Worm (Caenorhabditis elegans) whole organism, L3 larva: Measurements from ENCODE around the gene set-17.

Experiments
- R02D3.7 ChIP-seq: fragments of 150-350 bp; optimal IDR thresholded peaks from 2 replicates; lab custom pipeline; 2014; ENCODE audit warnings: missing biosample characterization, missing genetic modification characterization
- ama-1 ChIP-seq: fragments of 150-350 bp; optimal IDR thresholded peaks from 2 replicates; lab custom pipeline; 2018
- ceh-16 ChIP-seq: sonication (generic microtip); optimal IDR thresholded peaks from 2 replicates; lab custom pipeline; 2017; ENCODE audit warnings: missing biosample characterization, missing genetic modification characterization
- ceh-82 ChIP-seq: fragments of 150-350 bp; optimal IDR thresholded peaks from 2 replicates; lab custom pipeline; 2014; ENCODE audit warnings: missing biosample characterization, missing genetic modification characterization
- ceh-9 ChIP-seq: sonication (generic microtip); optimal IDR thresholded peaks from 2 replicates; lab custom pipeline; 2018; ENCODE audit warnings: missing biosample characterization, missing genetic modification characterization
- daf-12 ChIP-seq: fragments of 150-350 bp; optimal IDR thresholded peaks from 2 replicates; lab custom pipeline; 2014; ENCODE audit warnings: missing biosample characterization, missing genetic modification reagents, missing genetic modification characterization
- egl-5 ChIP-seq: fragments of 150-350 bp; optimal IDR thresholded peaks from 2 replicates; lab custom pipeline; 2017; ENCODE audit warnings: missing biosample characterization, missing genetic modification reagents, missing genetic modification characterization, inconsistent platforms
- elt-2 ChIP-seq: sonication (generic microtip); optimal IDR thresholded peaks from 2 replicates; lab custom pipeline; 2016; ENCODE audit warnings: missing genetic modification reagents, mild to moderate bottlenecking, missing genetic modification characterization, missing compliant biosample characterization
- elt-3 ChIP-seq, 3 experiments: fragments of 150-350 bp in 1 of 3; sonication (generic microtip) in 2 of 3; optimal IDR thresholded peaks; 2 replicates in 2 of 3; 4 replicates in 1 of 3; lab custom pipeline; 2014 to 2017; ENCODE audit warnings: missing biosample characterization in 3 of 3, missing genetic modification characterization in 3 of 3
- eor-1 ChIP-seq, 2 experiments: fragments of 150-350 bp; optimal IDR thresholded peaks; 2 replicates each; lab custom pipeline; 2014 to 2018; ENCODE audit warnings: missing biosample characterization in 2 of 2, missing genetic modification characterization in 2 of 2
- fkh-10 ChIP-seq: sonication (generic microtip); optimal IDR thresholded peaks from 2 replicates; lab custom pipeline; 2017; ENCODE audit warnings: missing biosample characterization, missing genetic modification reagents, missing genetic modification characterization
- fkh-2 ChIP-seq: fragments of 150-350 bp; optimal IDR thresholded peaks from 2 replicates; lab custom pipeline; 2014; ENCODE audit warnings: missing biosample characterization, missing genetic modification reagents, missing genetic modification characterization
- fos-1 ChIP-seq: fragments of 150-350 bp; optimal IDR thresholded peaks from 2 replicates; lab custom pipeline; 2014; ENCODE audit warnings: missing biosample characterization, missing genetic modification characterization
- hmg-11 ChIP-seq: sonication (generic microtip); optimal IDR thresholded peaks from 2 replicates; lab custom pipeline; 2016; ENCODE audit warnings: missing genetic modification characterization, missing compliant biosample characterization
- jun-1 ChIP-seq: fragments of 150-350 bp; optimal IDR thresholded peaks from 2 replicates; lab custom pipeline; 2014; ENCODE audit warnings: missing biosample characterization, missing genetic modification reagents, missing genetic modification characterization
- lin-15B ChIP-seq: fragments of 150-350 bp; optimal IDR thresholded peaks from 2 replicates; lab custom pipeline; 2014; ENCODE audit warnings: missing biosample characterization, missing genetic modification characterization
- mdl-1 ChIP-seq: fragments of 150-350 bp; optimal IDR thresholded peaks from 2 replicates; lab custom pipeline; 2014; ENCODE audit warnings: missing biosample characterization, missing genetic modification characterization
- mml-1 ChIP-seq: fragments of 150-350 bp; sonication (generic microtip); optimal IDR thresholded peaks from 3 replicates; lab custom pipeline; 2014; ENCODE audit warnings: missing biosample characterization, missing genetic modification characterization
- nfya-1 ChIP-seq: sonication (generic microtip); optimal IDR thresholded peaks from 2 replicates; lab custom pipeline; 2017; ENCODE audit warnings: missing genetic modification characterization, mild to moderate bottlenecking, missing compliant biosample characterization, antibody characterized with exemption, moderate library complexity; ENCODE audit not compliant: insufficient read depth
- nhr-11 ChIP-seq: fragments of 150-350 bp; optimal IDR thresholded peaks from 2 replicates; lab custom pipeline; 2014; ENCODE audit warnings: missing biosample characterization, missing genetic modification characterization
- nhr-12 ChIP-seq: fragments of 150-350 bp; optimal IDR thresholded peaks from 2 replicates; lab custom pipeline; 2014; ENCODE audit warnings: missing biosample characterization, missing genetic modification characterization
- nhr-23 ChIP-seq: fragments of 150-350 bp; optimal IDR thresholded peaks from 2 replicates; lab custom pipeline; 2014; ENCODE audit warnings: missing biosample characterization, missing genetic modification reagents, missing genetic modification characterization
- nhr-237 ChIP-seq: fragments of 150-350 bp; optimal IDR thresholded peaks from 2 replicates; lab custom pipeline; 2014; ENCODE audit warnings: missing biosample characterization, missing genetic modification characterization
- nhr-25 ChIP-seq: sonication (generic microtip); optimal IDR thresholded peaks from 2 replicates; lab custom pipeline; 2017; ENCODE audit warnings: missing biosample characterization, missing genetic modification characterization
- nhr-43 ChIP-seq: sonication (generic microtip); optimal IDR thresholded peaks from 2 replicates; lab custom pipeline; 2016; ENCODE audit warnings: mild to moderate bottlenecking, missing genetic modification characterization, missing compliant biosample characterization; ENCODE audit not compliant: poor library complexity, severe bottlenecking
- nhr-67 ChIP-seq: fragments of 150-350 bp; optimal IDR thresholded peaks from 2 replicates; lab custom pipeline; 2014; ENCODE audit warnings: missing biosample characterization, missing genetic modification characterization
- nhr-76 ChIP-seq: fragments of 150-350 bp; sonication (generic microtip); optimal IDR thresholded peaks from 5 replicates; lab custom pipeline; 2014; ENCODE audit warnings: missing biosample characterization, missing genetic modification characterization
- nhr-77 ChIP-seq: fragments of 150-350 bp; optimal IDR thresholded peaks from 2 replicates; lab custom pipeline; 2014; ENCODE audit warnings: missing biosample characterization, missing genetic modification characterization
- pqm-1 ChIP-seq: fragments of 150-350 bp; optimal IDR thresholded peaks from 2 replicates; lab custom pipeline; 2017; ENCODE audit warnings: missing biosample characterization, missing genetic modification characterization, inconsistent platforms
- skn-1 ChIP-seq: fragments of 150-350 bp; optimal IDR thresholded peaks from 2 replicates; lab custom pipeline; 2014; ENCODE audit warnings: missing biosample characterization, missing genetic modification characterization
- snpc-4 ChIP-seq: fragments of 150-350 bp; optimal IDR thresholded peaks from 2 replicates; lab custom pipeline; 2014; ENCODE audit warnings: missing biosample characterization, missing genetic modification characterization
- unc-39 ChIP-seq: sonication (generic microtip); optimal IDR thresholded peaks from 4 replicates; lab custom pipeline; 2017; ENCODE audit warnings: missing biosample characterization, missing genetic modification characterization
- ztf-11 ChIP-seq: fragments of 150-350 bp; optimal IDR thresholded peaks from 2 replicates; lab custom pipeline; 2014; ENCODE audit warnings: missing biosample characterization, missing genetic modification characterization
- ztf-4 ChIP-seq: fragments of 150-350 bp; optimal IDR thresholded peaks from 2 replicates; lab custom pipeline; 2014; ENCODE audit warnings: missing biosample characterization, missing genetic modification characterization

The set-17 gene

DNA sequence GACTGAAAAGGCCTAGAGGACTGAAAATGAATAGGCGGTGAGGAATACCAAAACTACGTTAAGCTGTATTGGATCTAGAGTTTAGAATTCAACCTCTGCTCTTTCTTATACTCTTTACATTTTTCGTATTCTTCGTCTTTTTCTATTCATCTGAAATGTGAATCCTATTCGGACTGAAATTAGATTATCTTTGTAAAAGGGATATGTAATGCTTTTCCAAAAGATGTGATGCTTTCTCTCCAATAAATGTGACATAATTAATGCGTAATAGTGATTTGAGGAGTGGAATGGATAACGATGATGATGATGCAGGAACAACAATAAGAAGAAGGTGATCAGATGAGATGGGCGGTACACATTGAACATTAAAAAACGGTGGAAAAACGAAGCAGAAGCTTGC lies 8.4 kb upstream of the set-17 start:
- no peak for TF ChIP-seq nfya-1
- no peak for TF ChIP-seq elt-2 (tag; lab: Kevin White, UChicago)
- no peak for TF ChIP-seq snpc-4 (tag; lab: Kevin White, UChicago)
- no peak for TF ChIP-seq ama-1
- no peak for TF ChIP-seq nhr-77 (tag; lab: Kevin White, UChicago)
- no peak for TF ChIP-seq ceh-16
- TF ChIP-seq ceh-82, result no peak
- no peak for TF ChIP-seq ceh-9 (tag; lab: Kevin White, UChicago)
- TF ChIP-seq ztf-4 (tag; lab: Kevin White, UChicago), result no peak
- no peak for TF ChIP-seq nhr-12 (tag; lab: Kevin White, UChicago)
- TF ChIP-seq skn-1, result no peak
- TF ChIP-seq pqm-1, result no peak
- no peak for TF ChIP-seq fkh-2 (tag; lab: Kevin White, UChicago)
- TF ChIP-seq daf-12 (tag; lab: Kevin White, UChicago), result no peak
- no peak for TF ChIP-seq elt-3 (tag; optimal IDR thresholded peaks at IDR 0.05; lab: Kevin White, UChicago)
- TF ChIP-seq nhr-237 (tag; lab: Kevin White, UChicago), result no peak
- no peak for TF ChIP-seq nhr-76 (tag; lab: Kevin White, UChicago)
- no peak for TF ChIP-seq mdl-1 (tag; lab: Kevin White, UChicago)

- no peak for TF ChIP-seq nhr-237 (tag; lab: Kevin White, UChicago)
- TF ChIP-seq pqm-1, result no peak
These were observed 7.1 kb upstream of the set-17 start, which contains the start of gene cutl-15 for ce11 chrII:8947391-8947790. cutl-15 (minus strand) TSS chrII:8947688.

DNA sequence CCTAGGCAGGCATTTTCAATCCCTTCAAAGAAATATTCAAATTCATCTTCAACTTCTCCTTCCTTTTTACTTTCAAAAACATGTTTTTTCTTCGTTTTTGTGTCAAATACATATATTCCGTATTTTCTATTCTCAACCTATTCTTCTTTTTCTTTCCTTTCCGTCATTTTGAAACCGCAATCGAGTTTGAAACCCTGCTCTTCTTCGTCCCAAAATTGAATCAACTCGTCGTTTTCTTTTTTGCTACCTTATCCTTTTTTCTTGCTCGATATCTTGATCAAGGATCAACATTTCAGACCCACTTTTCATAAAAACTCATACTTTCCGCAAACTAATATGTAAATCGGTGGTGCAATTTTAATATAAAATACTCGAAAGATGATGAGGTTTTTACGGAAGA lies 4.9 kb upstream of the set-17 start:
- TF ChIP-seq fkh-10 (GFP tag; lab: Kevin White, UChicago), result peak; percentile 68
- no peak for TF ChIP-seq ztf-11 (tag; lab: Kevin White, UChicago)
- TF ChIP-seq, all 47 proteins: peak for 1

ce11 chrII:8938907-8939622 lies 1.2 kb downstream of the set-17 start:
- no peak for TF ChIP-seq nhr-23 (tag; lab: Kevin White, UChicago)
- no peak for TF ChIP-seq daf-12 (tag; lab: Kevin White, UChicago)
- TF ChIP-seq R02D3.7, result no peak
- no peak for TF ChIP-seq nhr-25
- no peak for TF ChIP-seq skn-1
- no peak for TF ChIP-seq ceh-16
- TF ChIP-seq fkh-10 (GFP tag; lab: Kevin White, UChicago), result no peak
- no peak for TF ChIP-seq hmg-11 (tag; lab: Kevin White, UChicago)
- no peak for TF ChIP-seq ama-1
- TF ChIP-seq ceh-82, result no peak
- no peak for TF ChIP-seq unc-39 (tag; lab: Kevin White, UChicago)
- TF ChIP-seq ztf-11 (tag; lab: Kevin White, UChicago), result no peak
- no peak for TF ChIP-seq nhr-43 (tag; lab: Kevin White, UChicago)
- TF ChIP-seq nhr-237 (tag; lab: Kevin White, UChicago), result no peak

DNA sequence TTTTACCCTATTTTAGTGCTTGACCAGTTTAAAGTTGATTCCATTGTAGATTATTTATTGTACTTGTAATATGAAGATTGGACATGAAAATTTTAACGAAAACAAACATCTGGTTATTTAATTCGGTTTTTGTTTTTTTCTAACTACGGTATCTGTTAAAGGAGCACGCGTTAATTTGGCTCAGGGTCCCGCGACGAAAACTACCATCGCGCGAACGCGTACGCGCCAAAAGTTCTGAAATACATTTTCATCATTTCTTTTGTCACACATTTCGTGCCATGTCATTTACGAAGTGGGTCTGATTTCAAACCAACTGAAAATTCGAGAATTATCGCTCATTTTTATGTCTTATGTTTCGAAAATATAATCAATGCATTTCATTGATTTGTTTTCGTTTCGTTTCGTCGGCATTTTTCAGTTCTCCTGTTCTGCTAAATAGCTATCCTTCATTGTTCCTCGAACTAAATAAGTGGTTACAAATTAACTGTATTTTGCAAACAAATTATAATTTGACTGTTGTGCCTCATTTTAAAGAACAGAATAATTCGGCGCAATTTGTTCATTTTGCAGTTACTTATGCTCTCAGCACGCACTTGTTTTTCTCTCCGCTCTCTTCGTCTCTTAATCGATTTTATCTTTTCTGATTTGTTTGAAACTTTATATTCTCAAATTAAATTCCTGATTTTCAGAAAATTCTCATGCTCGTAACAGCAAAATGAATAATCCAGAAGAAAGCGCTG lies 6.4 kb downstream of the set-17 start, which contains the start of gene T21B10.3:
Gene T21B10.3, plus strand, starts transcription at position 690 of the 740 bp plus-strand sequence.
- TF ChIP-seq jun-1 (tag; lab: Kevin White, UChicago) (no peak), nhr-12 (tag; lab: Kevin White, UChicago) (no peak), mml-1 (tag; lab: Kevin White, UChicago) (no peak), eor-1 (tag; optimal IDR thresholded peaks at IDR 0.05; lab: Kevin White, UChicago) (no peak), mdl-1 (tag; lab: Kevin White, UChicago) (no peak), nhr-237 (tag; lab: Kevin White, UChicago) (no peak), nhr-77 (tag; lab: Kevin White, UChicago) (no peak), ceh-82 (no peak), nhr-11 (no peak), lin-15B (no peak), elt-2 (tag; lab: Kevin White, UChicago) (no peak), egl-5 (tag; lab: Kevin White, UChicago) (no peak), nhr-67 (tag; lab: Kevin White, UChicago) (no peak), fos-1 (tag; lab: Kevin White, UChicago) (no peak), daf-12 (tag; lab: Kevin White, UChicago) (no peak), fkh-2 (tag; lab: Kevin White, UChicago) (no peak), ztf-11 (tag; lab: Kevin White, UChicago) (no peak), nhr-23 (tag; lab: Kevin White, UChicago) (no peak), hmg-11 (tag; lab: Kevin White, UChicago) (peak; percentile 31), ceh-9 (tag; lab: Kevin White, UChicago) (no peak), skn-1 (no peak), nhr-43 (tag; lab: Kevin White, UChicago) (peak; percentile 15), nfya-1 (peak; percentile 4), ama-1 (peak; percentile 96), R02D3.7 (peak; percentile 33)
